Fruit fly (Drosophila melanogaster) whole organism, embryonic: ENCODE measurements around the gene CG4424.
A peak's percentile ranks its signal among the peaks of the same experiment; 100 is the strongest.

Experiments
- Antp ChIP-seq: fragments of 200-800 bp; sonication (Bioruptor generic); optimal IDR thresholded peaks from 3 replicates; lab custom pipeline; 2016; ENCODE audit warnings: missing biosample characterization, missing genetic modification characterization
- C15 ChIP-seq: fragments of 200-800 bp; sonication (Bioruptor generic); IDR thresholded peaks from 3 replicates; pipeline ENCODE4 v1.3.6; 2022; ENCODE audit warnings: missing biosample characterization, missing genetic modification characterization
- CG11456 ChIP-seq: fragments of 200-800 bp; sonication (Bioruptor generic); IDR thresholded peaks from 3 replicates; pipeline ENCODE4 v1.3.6; 2022; ENCODE audit warnings: missing biosample characterization, missing genetic modification characterization
- CG12104 ChIP-seq: fragments of 200-800 bp; sonication (Bioruptor generic); optimal IDR thresholded peaks from 3 replicates; lab custom pipeline; 2016; ENCODE audit warnings: missing biosample characterization, missing genetic modification characterization
- CG12299 ChIP-seq: fragments of 200-800 bp; sonication (Bioruptor generic); optimal IDR thresholded peaks from 2 replicates; lab custom pipeline; 2018; ENCODE audit warnings: missing biosample characterization, mild to moderate bottlenecking, missing genetic modification characterization
- CG13296 ChIP-seq: fragments of 200-800 bp; sonication (Bioruptor generic); optimal IDR thresholded peaks from 3 replicates; lab custom pipeline; 2018; ENCODE audit warnings: missing biosample characterization, mild to moderate bottlenecking, missing genetic modification characterization
- CG14014 ChIP-seq: fragments of 200-800 bp; sonication (Bioruptor generic); IDR thresholded peaks from 2 replicates; pipeline ENCODE4 v1.3.6; 2022; ENCODE audit warnings: missing biosample characterization, missing genetic modification characterization
- CG15696 ChIP-seq: fragments of 200-800 bp; sonication (Bioruptor generic); optimal IDR thresholded peaks from 2 replicates; lab custom pipeline; 2019; ENCODE audit warnings: missing biosample characterization, mild to moderate bottlenecking, missing genetic modification characterization, moderate library complexity
- CG17328 ChIP-seq: fragments of 200-800 bp; sonication (Bioruptor generic); IDR thresholded peaks from 2 replicates; pipeline ENCODE4 v1.3.6; 2022; ENCODE audit warnings: missing biosample characterization, missing genetic modification characterization
- CG17385 ChIP-seq: fragments of 200-800 bp; sonication (Bioruptor generic); optimal IDR thresholded peaks from 3 replicates; lab custom pipeline; 2018; ENCODE audit warnings: missing biosample characterization, mild to moderate bottlenecking, missing genetic modification characterization
- CG17612 ChIP-seq: fragments of 200-800 bp; sonication (Bioruptor generic); IDR thresholded peaks from 2 replicates; pipeline ENCODE4 v1.3.6; 2022; ENCODE audit warnings: missing biosample characterization, missing genetic modification characterization
- CG2199 ChIP-seq: fragments of 200-800 bp; sonication (Bioruptor generic); IDR thresholded peaks from 3 replicates; pipeline ENCODE4 v1.3.6; 2022; ENCODE audit warnings: missing biosample characterization, missing genetic modification characterization
- CG2678 ChIP-seq: fragments of 200-800 bp; sonication (Bioruptor generic); optimal IDR thresholded peaks from 3 replicates; lab custom pipeline; 2019; ENCODE audit warnings: missing biosample characterization, mild to moderate bottlenecking, missing genetic modification characterization, moderate library complexity
- CG2889 ChIP-seq: fragments of 200-800 bp; sonication (Bioruptor generic); IDR thresholded peaks from 3 replicates; pipeline ENCODE4 v1.3.6; 2022; ENCODE audit warnings: missing biosample characterization, missing genetic modification characterization
- CG32532 ChIP-seq: fragments of 200-800 bp; sonication (Bioruptor generic); IDR thresholded peaks from 2 replicates; pipeline ENCODE4 v1.3.6; 2022; ENCODE audit warnings: missing biosample characterization, missing genetic modification characterization
- CG3726 ChIP-seq: fragments of 200-800 bp; sonication (Bioruptor generic); IDR thresholded peaks from 3 replicates; pipeline ENCODE4, ENCODE4 v1.3.6; 2022; ENCODE audit warnings: missing biosample characterization, missing genetic modification characterization
- CG4424 ChIP-seq: fragments of 200-800 bp; sonication (Bioruptor generic); optimal IDR thresholded peaks from 3 replicates; lab custom pipeline; 2016; ENCODE audit warnings: missing biosample characterization, missing genetic modification characterization
- CG4820 ChIP-seq: fragments of 200-800 bp; sonication (Bioruptor generic); optimal IDR thresholded peaks from 3 replicates; lab custom pipeline; 2016; ENCODE audit warnings: missing biosample characterization, missing genetic modification characterization
- CG5953 ChIP-seq: fragments of 200-800 bp; sonication (Bioruptor generic); IDR thresholded peaks from 2 replicates; pipeline ENCODE4 v1.3.6; 2022; ENCODE audit warnings: missing biosample characterization, missing genetic modification characterization
- E2f1 ChIP-seq: fragments of 200-800 bp; sonication (Bioruptor generic); IDR thresholded peaks from 2 replicates; pipeline ENCODE4 v1.3.6; 2022; ENCODE audit warnings: missing biosample characterization, missing genetic modification characterization
- Elba2 ChIP-seq: fragments of 200-800 bp; sonication (Bioruptor generic); optimal IDR thresholded peaks from 3 replicates; lab custom pipeline; 2016; ENCODE audit warnings: missing biosample characterization, missing genetic modification characterization
- Ets65A ChIP-seq: fragments of 200-800 bp; sonication (Bioruptor generic); peaks from one replicate; lab custom pipeline; 2016; ENCODE audit warnings: missing biosample characterization, missing genetic modification characterization
- Fer3 ChIP-seq: fragments of 200-800 bp; sonication (Bioruptor generic); optimal IDR thresholded peaks from 2 replicates; lab custom pipeline; 2018; ENCODE audit warnings: missing biosample characterization, mild to moderate bottlenecking, missing genetic modification characterization, moderate library complexity
- Gug ChIP-seq: fragments of 200-800 bp; sonication (Bioruptor generic); IDR thresholded peaks from 4 replicates; pipeline ENCODE4 v1.3.6; 2022; ENCODE audit warnings: missing biosample characterization, missing genetic modification characterization
- Hey ChIP-seq: fragments of 200-800 bp; sonication (Bioruptor generic); optimal IDR thresholded peaks from 3 replicates; lab custom pipeline; 2018; ENCODE audit warnings: missing biosample characterization, mild to moderate bottlenecking, missing genetic modification characterization
- HmgZ ChIP-seq: fragments of 200-800 bp; sonication (Bioruptor generic); optimal IDR thresholded peaks from 2 replicates; lab custom pipeline; 2018; ENCODE audit warnings: missing biosample characterization, mild to moderate bottlenecking, missing genetic modification characterization
- Kr ChIP-seq: fragments of 200-800 bp; sonication (Bioruptor generic); optimal IDR thresholded peaks from 2 replicates; lab custom pipeline; 2017; ENCODE audit warnings: missing biosample characterization, mild to moderate bottlenecking, missing genetic modification characterization
- Nf-YC ChIP-seq: fragments of 200-800 bp; optimal IDR thresholded peaks from 3 replicates; lab custom pipeline; 2019; ENCODE audit warnings: missing biosample characterization, mild to moderate bottlenecking, missing genetic modification characterization, moderate library complexity
- Sox102F ChIP-seq: fragments of 200-800 bp; sonication (Bioruptor generic); optimal IDR thresholded peaks from 2 replicates; lab custom pipeline; 2018; ENCODE audit warnings: missing biosample characterization, mild to moderate bottlenecking, missing genetic modification characterization, moderate library complexity
- Sry-β ChIP-seq: fragments of 200-800 bp; sonication (Bioruptor generic); optimal IDR thresholded peaks from 2 replicates; lab custom pipeline; 2018; ENCODE audit warnings: missing biosample characterization, mild to moderate bottlenecking, missing genetic modification characterization, moderate library complexity
- Vsx1 ChIP-seq: fragments of 200-800 bp; sonication (Bioruptor generic); optimal IDR thresholded peaks from 2 replicates; lab custom pipeline; 2017; ENCODE audit warnings: missing biosample characterization, mild to moderate bottlenecking, missing genetic modification characterization, missing genetic modification reagents
- bab2 ChIP-seq: fragments of 200-800 bp; sonication (Bioruptor generic); optimal IDR thresholded peaks from 2 replicates; lab custom pipeline; 2016; ENCODE audit warnings: missing biosample characterization, missing genetic modification characterization
- dm ChIP-seq: fragments of 200-800 bp; sonication (Bioruptor generic); optimal IDR thresholded peaks from 3 replicates; lab custom pipeline; 2016; ENCODE audit warnings: missing biosample characterization, missing genetic modification characterization
- fu2 ChIP-seq: fragments of 200-800 bp; sonication (Bioruptor generic); optimal IDR thresholded peaks from 2 replicates; lab custom pipeline; 2016; ENCODE audit warnings: missing biosample characterization, missing genetic modification characterization
- gem ChIP-seq: fragments of 200-800 bp; sonication (Bioruptor generic); optimal IDR thresholded peaks from 2 replicates; lab custom pipeline; 2019; ENCODE audit warnings: missing biosample characterization, mild to moderate bottlenecking, missing genetic modification characterization, moderate library complexity
- h ChIP-seq: fragments of >200 bp; optimal IDR thresholded peaks from 2 replicates; lab custom pipeline; 2017
- ken ChIP-seq: fragments of 200-800 bp; sonication (Bioruptor generic); IDR thresholded peaks from 3 replicates; pipeline ENCODE4 v1.3.6; 2022; ENCODE audit warnings: missing biosample characterization, missing genetic modification characterization
- lmd ChIP-seq: fragments of 200-800 bp; sonication (Bioruptor generic); IDR thresholded peaks from 2 replicates; pipeline ENCODE4 v1.3.6; 2022; ENCODE audit warnings: missing biosample characterization, missing genetic modification characterization
- maf-S ChIP-seq: fragments of 200-800 bp; sonication (Bioruptor generic); optimal IDR thresholded peaks from 2 replicates; lab custom pipeline; 2016; ENCODE audit warnings: missing biosample characterization, missing genetic modification characterization
- mirr ChIP-seq: fragments of 200-800 bp; sonication (Bioruptor generic); optimal IDR thresholded peaks from 3 replicates; lab custom pipeline; 2018; ENCODE audit warnings: missing biosample characterization, mild to moderate bottlenecking, missing genetic modification characterization
- nau ChIP-seq: fragments of 200-800 bp; sonication (Bioruptor generic); optimal IDR thresholded peaks from 3 replicates; lab custom pipeline; 2017; ENCODE audit warnings: missing biosample characterization, mild to moderate bottlenecking, missing genetic modification characterization, missing genetic modification reagents
- pnt ChIP-seq: fragments of 200-800 bp; sonication (Bioruptor generic); optimal IDR thresholded peaks from 3 replicates; lab custom pipeline; 2016; ENCODE audit warnings: missing biosample characterization, missing genetic modification characterization
- pum ChIP-seq: fragments of 200-800 bp; sonication (Bioruptor generic); optimal IDR thresholded peaks from 2 replicates; lab custom pipeline; 2016; ENCODE audit warnings: missing biosample characterization, missing genetic modification characterization
- schlank ChIP-seq: fragments of 200-800 bp; sonication (Bioruptor generic); optimal IDR thresholded peaks from 2 replicates; lab custom pipeline; 2018; ENCODE audit warnings: missing biosample characterization, mild to moderate bottlenecking, missing genetic modification characterization
- sens-2 ChIP-seq: fragments of 200-800 bp; sonication (Bioruptor generic); IDR thresholded peaks from 2 replicates; pipeline ENCODE4 v1.3.6; 2022; ENCODE audit warnings: missing biosample characterization, missing genetic modification characterization
- so ChIP-seq: fragments of 200-800 bp; sonication (Bioruptor generic); IDR thresholded peaks from 3 replicates; pipeline ENCODE4 v1.3.6; 2022; ENCODE audit warnings: missing biosample characterization, missing genetic modification characterization
- sob ChIP-seq: fragments of 200-800 bp; sonication (Bioruptor generic); IDR thresholded peaks from 2 replicates; pipeline ENCODE4 v1.3.6; 2022; ENCODE audit warnings: missing biosample characterization, missing genetic modification characterization
- tin ChIP-seq: fragments of 200-800 bp; sonication (Bioruptor generic); optimal IDR thresholded peaks from 3 replicates; lab custom pipeline; 2016; ENCODE audit warnings: missing biosample characterization, missing genetic modification characterization
- tna ChIP-seq: fragments of 200-800 bp; sonication (Bioruptor generic); IDR thresholded peaks from 2 replicates; pipeline ENCODE4 v1.3.6; 2022; ENCODE audit warnings: missing biosample characterization, missing genetic modification characterization; ENCODE audit not compliant: partially characterized antibody
- toy ChIP-seq: fragments of 200-800 bp; sonication (Bioruptor generic); IDR thresholded peaks from 2 replicates; pipeline ENCODE4 v1.3.6; 2022; ENCODE audit warnings: missing biosample characterization, missing genetic modification characterization
- unpg ChIP-seq: fragments of 200-800 bp; sonication (Bioruptor generic); optimal IDR thresholded peaks from 3 replicates; lab custom pipeline; 2018; ENCODE audit warnings: missing biosample characterization, mild to moderate bottlenecking, missing genetic modification characterization, moderate library complexity
- zen ChIP-seq: fragments of 200-800 bp; sonication (Bioruptor generic); optimal IDR thresholded peaks from 3 replicates; lab custom pipeline; 2018; ENCODE audit warnings: missing biosample characterization, mild to moderate bottlenecking, missing genetic modification characterization, moderate library complexity
- zfh2 ChIP-seq: fragments of 200-800 bp; sonication (Bioruptor generic); optimal IDR thresholded peaks from 2 replicates; lab custom pipeline; 2016; ENCODE audit warnings: missing biosample characterization, missing genetic modification characterization

The CG4424 gene

dm6 chr3R:19999474-19999873 is 28.4 kb downstream of the CG4424 start (continued):
- TF ChIP-seq CG4820 (GFP tag; lab: Kevin White, UChicago) (peak; percentile 40), lmd (GFP tag; lab: Robert Waterston, UW) (peak; percentile 87), CG2678 (tag; lab: Kevin White, UChicago) (peak; percentile 88), CG17385 (peak; percentile 77), Hey (tag; lab: Kevin White, UChicago) (no peak), CG12299 (peak; percentile 68), Kr (GFP tag; lab: Kevin White, UChicago) (no peak), Sry-β (GFP tag; lab: Kevin White, UChicago) (no peak), CG17328 (peak; percentile 89), CG32532 (GFP tag; lab: Robert Waterston, UW) (peak; percentile 85), Vsx1 (peak; percentile 44), CG2199 (GFP tag; lab: Robert Waterston, UW) (no peak), gem (tag; lab: Kevin White, UChicago) (peak; percentile 92), zfh2 (GFP tag; lab: Kevin White, UChicago) (no peak), C15 (GFP tag; lab: Robert Waterston, UW) (peak; percentile 68; the same call in 1 of the 3 replicates), so (GFP tag; lab: Robert Waterston, UW) (peak; percentile 84), CG15696 (tag; lab: Kevin White, UChicago) (peak; percentile 89), CG2889 (GFP tag; lab: Robert Waterston, UW) (peak; percentile 48; the same call in 1 of the 3 replicates), Elba2 (GFP tag; lab: Kevin White, UChicago) (no peak), schlank (tag; lab: Kevin White, UChicago) (peak; percentile 2), CG3726 (peak; percentile 47; the same call in 1 of the 3 replicates), CG4424 (GFP tag; lab: Kevin White, UChicago) (peak; percentile 67), CG13296 (GFP tag; lab: Kevin White, UChicago) (peak; percentile 70), HmgZ (tag; lab: Kevin White, UChicago) (peak; percentile 54), Sox102F (GFP tag; lab: Kevin White, UChicago) (peak; percentile 92), ken (GFP tag; lab: Robert Waterston, UW) (peak; percentile 45; the same call in 1 of the 3 replicates), CG11456 (peak; percentile 55; the same call in 1 of the 3 replicates), CG12104 (GFP tag; lab: Kevin White, UChicago) (peak; percentile 73), CG17612 (GFP tag; lab: Robert Waterston, UW) (no peak), Gug (GFP tag; lab: Robert Waterston, UW) (peak; percentile 45; the same call in 1 of the 4 replicates), toy (peak; percentile 69), mirr (GFP tag; lab: Kevin White, UChicago) (no peak), Antp (GFP tag; lab: Kevin White, UChicago) (no peak), dm (GFP tag; lab: Kevin White, UChicago) (no peak), CG5953 (peak; percentile 83), sob (GFP tag; lab: Robert Waterston, UW) (peak; percentile 82), Ets65A (GFP tag; lab: Kevin White, UChicago) (no peak), maf-S (no peak), tna (GFP tag; lab: Robert Waterston, UW) (no peak), Fer3 (tag; lab: Kevin White, UChicago) (peak; percentile 84), nau (GFP tag; lab: Kevin White, UChicago) (no peak), bab2 (GFP tag; lab: Kevin White, UChicago) (no peak), sens-2 (GFP tag; lab: Robert Waterston, UW) (0 out of 2 replicates have a peak, but pooled peaks have one; percentile 24), pum (GFP tag; lab: Kevin White, UChicago) (no peak), zen (tag; lab: Kevin White, UChicago) (peak; percentile 91), pnt (no peak), tin (GFP tag; lab: Kevin White, UChicago) (peak; percentile 72), fu2 (GFP tag; lab: Kevin White, UChicago) (no peak), unpg (GFP tag; lab: Kevin White, UChicago) (peak; percentile 90), CG14014 (GFP tag; lab: Robert Waterston, UW) (peak; percentile 78), Nf-YC (tag; lab: Kevin White, UChicago) (peak; percentile 45), E2f1 (GFP tag; lab: Robert Waterston, UW) (peak; percentile 80), h (no peak)
